Worm (Caenorhabditis elegans) whole organism, late embryonic: ENCODE results near the gene F58F6.5.

ENCODE experiments used
- ama-1 ChIP-seq: fragments of 150-350 bp; optimal IDR thresholded peaks from 2 replicates; lab custom pipeline; 2014
- fkh-10 ChIP-seq: fragments of 150-350 bp; optimal IDR thresholded peaks from 2 replicates; lab custom pipeline; 2014; ENCODE audit warnings: missing biosample characterization, missing genetic modification reagents, missing genetic modification characterization
- pqm-1 ChIP-seq: sonication (generic microtip); optimal IDR thresholded peaks from 2 replicates; lab custom pipeline; 2016; ENCODE audit warnings: missing genetic modification characterization, missing compliant biosample characterization

DNA sequence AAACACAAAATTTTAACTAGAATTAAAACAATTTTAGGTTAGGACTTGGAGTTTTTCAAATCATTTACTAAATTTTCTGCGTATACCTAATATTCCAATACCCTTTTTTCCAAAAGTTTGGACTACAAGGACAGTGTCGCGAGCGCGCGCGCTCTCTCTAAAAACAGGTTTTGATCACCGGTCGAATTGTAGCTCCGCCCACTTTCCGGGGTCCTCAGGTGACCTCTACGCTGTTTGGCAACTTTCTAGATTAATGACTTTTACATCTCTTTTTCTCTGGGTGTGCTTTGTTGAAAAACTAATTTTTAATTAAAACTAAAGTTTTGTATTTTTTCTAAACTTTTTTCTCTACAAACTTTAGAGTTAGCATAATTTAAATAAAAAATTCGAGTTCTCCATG lies 45.5 kb downstream of the F58F6.5 start:
- TF ChIP-seq ama-1 (no peak), fkh-10 (GFP tag; lab: Kevin White, UChicago) (no peak), pqm-1 (tag; lab: Kevin White, UChicago) (no peak)
